Worm (Caenorhabditis elegans) whole organism, young adult: ENCODE data around the gene C33H5.2.

ENCODE experiments used
- B0261.1 ChIP-seq: sonication (generic microtip); optimal IDR thresholded peaks from 2 replicates; lab custom pipeline; 2016; ENCODE audit warnings: mild to moderate bottlenecking, missing genetic modification characterization, moderate library complexity, missing compliant biosample characterization
- T26A5.8 ChIP-seq: sonication (generic microtip); optimal IDR thresholded peaks from 2 replicates; lab custom pipeline; 2016; ENCODE audit warnings: missing genetic modification characterization, missing compliant biosample characterization
- Y56A3A.18 ChIP-seq: fragments of 200-800 bp; sonication (Bioruptor generic); IDR thresholded peaks from 2 replicates; pipeline ENCODE4 v1.3.6; 2022; ENCODE audit warnings: missing genetic modification reagents, missing genetic modification characterization, missing compliant biosample characterization
- athp-1 ChIP-seq: sonication (generic microtip); optimal IDR thresholded peaks from 2 replicates; lab custom pipeline; 2017; ENCODE audit warnings: mild to moderate bottlenecking, missing genetic modification characterization, missing compliant biosample characterization
- dpl-1 ChIP-seq: fragments of 150-350 bp; optimal IDR thresholded peaks from 2 replicates; lab custom pipeline; 2014; ENCODE audit warnings: missing biosample characterization, missing genetic modification reagents, missing genetic modification characterization
- gei-17 ChIP-seq: fragments of 200-800 bp; sonication (Bioruptor generic); optimal IDR thresholded peaks from 2 replicates; lab custom pipeline; 2018; ENCODE audit warnings: mild to moderate bottlenecking, missing genetic modification characterization, missing compliant biosample characterization
- him-1 ChIP-seq: sonication (generic microtip); optimal IDR thresholded peaks from 2 replicates; lab custom pipeline; 2016; ENCODE audit warnings: missing genotype, missing genetic modification reagents, missing genetic modification characterization, missing compliant biosample characterization
- lsy-27 ChIP-seq: sonication (generic microtip); optimal IDR thresholded peaks from 2 replicates; lab custom pipeline; 2017; ENCODE audit warnings: missing genetic modification characterization, mild to moderate bottlenecking, missing compliant biosample characterization, antibody characterized with exemption, missing genotype, borderline replicate concordance; ENCODE audit not compliant: insufficient read depth
- pbrm-1 ChIP-seq: fragments of 200-800 bp; sonication (Bioruptor generic); IDR thresholded peaks from 2 replicates; pipeline ENCODE4 v1.3.6; 2022; ENCODE audit warnings: missing genetic modification reagents, missing genetic modification characterization, missing compliant biosample characterization
- pha-4 ChIP-seq: fragments of 150-350 bp; sonication (generic microtip); optimal IDR thresholded peaks from 2 replicates; lab custom pipeline; 2014; ENCODE audit warnings: missing biosample characterization, missing genetic modification reagents, missing genetic modification characterization
- rec-8 ChIP-seq, 2 experiments: sonication (generic microtip); optimal IDR thresholded peaks; 2 replicates each; lab custom pipeline; 2016; ENCODE audit warnings: mild to moderate bottlenecking in 2 of 2, missing genetic modification characterization in 2 of 2, missing genetic modification reagents in 2 of 2, missing genotype in 2 of 2, missing biosample characterization in 1 of 2, missing compliant biosample characterization in 1 of 2, moderate library complexity in 1 of 2
- snpc-3.4 ChIP-seq: sonication (generic microtip); optimal IDR thresholded peaks from 2 replicates; lab custom pipeline; 2017; ENCODE audit warnings: missing genetic modification characterization, mild to moderate bottlenecking, missing compliant biosample characterization, antibody characterized with exemption, moderate library complexity, missing genotype, missing genetic modification reagents
- snpc-4 ChIP-seq, 5 experiments: fragments of 150-350 bp in 1 of 5; sonication (generic microtip) in 4 of 5; optimal IDR thresholded peaks; 2 replicates each; lab custom pipeline; 2014 to 2018; ENCODE audit warnings: missing genetic modification characterization in 5 of 5, missing biosample characterization in 3 of 5, antibody characterized with exemption in 2 of 5, mild to moderate bottlenecking in 2 of 5, missing compliant biosample characterization in 2 of 5, missing genotype in 2 of 5, moderate library complexity in 2 of 5, missing genetic modification reagents in 1 of 5
- unc-62 ChIP-seq: fragments of 150-350 bp; optimal IDR thresholded peaks from 2 replicates; lab custom pipeline; 2014; ENCODE audit warnings: missing biosample characterization, missing genetic modification reagents, missing genetic modification characterization

- no peak for TF ChIP-seq athp-1 (tag; lab: Kevin White, UChicago)
- no peak for TF ChIP-seq rec-8 (tag; optimal IDR thresholded peaks at IDR 0.05; lab: Kevin White, UChicago)
- TF ChIP-seq gei-17 (GFP tag; lab: Kevin White, UChicago): no peak
- no peak for TF ChIP-seq T26A5.8
- no peak for TF ChIP-seq Y56A3A.18 (GFP tag; lab: Robert Waterston, UW)
- TF ChIP-seq snpc-4 (GFP tag; optimal IDR thresholded peaks at IDR 0.05; lab: Kevin White, UChicago): no peak
- TF ChIP-seq snpc-4 (tag; optimal IDR thresholded peaks at IDR 0.05; lab: Kevin White, UChicago): no peak
- TF ChIP-seq B0261.1 (tag; lab: Kevin White, UChicago): no peak
- no peak for TF ChIP-seq unc-62
- TF ChIP-seq pha-4 (tag; lab: Kevin White, UChicago): no peak
- TF ChIP-seq snpc-3.4 (tag; lab: Kevin White, UChicago): no peak
- TF ChIP-seq pbrm-1 (GFP tag; lab: Robert Waterston, UW): no peak
- no peak for TF ChIP-seq him-1
- TF ChIP-seq dpl-1 (GFP tag; lab: Kevin White, UChicago): no peak
- no peak for TF ChIP-seq lsy-27
Measured at ce11 chrIV:7763748-7764147, 41.1 kb upstream of the C33H5.2 start, which contains the start of the genes C46A5.6 and C46A5.1.
